Fruit fly (Drosophila melanogaster) whole organism, embryonic: ENCODE data around the gene gry.

Experiments used
- Bteb2 ChIP-seq: fragments of 200-800 bp; sonication (Bioruptor generic); optimal IDR thresholded peaks from 2 replicates; lab custom pipeline; 2016; ENCODE audit warnings: missing biosample characterization, missing genetic modification characterization
- CG10431 ChIP-seq: fragments of 200-800 bp; sonication (Bioruptor generic); optimal IDR thresholded peaks from 3 replicates; lab custom pipeline; 2018; ENCODE audit warnings: missing biosample characterization, mild to moderate bottlenecking, missing genetic modification characterization
- CG11456 ChIP-seq: fragments of 200-800 bp; sonication (Bioruptor generic); IDR thresholded peaks from 3 replicates; pipeline ENCODE4 v1.3.6; 2022; ENCODE audit warnings: missing biosample characterization, missing genetic modification characterization
- CG12155 ChIP-seq: fragments of 200-800 bp; sonication (Bioruptor generic); optimal IDR thresholded peaks from 3 replicates; lab custom pipeline; 2016; ENCODE audit warnings: missing biosample characterization, missing genetic modification characterization
- CG13775 ChIP-seq: fragments of 200-800 bp; sonication (Bioruptor generic); optimal IDR thresholded peaks from 3 replicates; lab custom pipeline; 2017; ENCODE audit warnings: missing biosample characterization, mild to moderate bottlenecking, missing genetic modification characterization
- CG14710 ChIP-seq: fragments of 200-800 bp; sonication (Bioruptor generic); optimal IDR thresholded peaks from 3 replicates; lab custom pipeline; 2019; ENCODE audit warnings: missing biosample characterization, mild to moderate bottlenecking, missing genetic modification characterization, moderate library complexity
- CG17361 ChIP-seq: fragments of 200-800 bp; sonication (Bioruptor generic); IDR thresholded peaks from 3 replicates; pipeline ENCODE4 v1.3.6; 2022; ENCODE audit warnings: missing biosample characterization, missing genetic modification characterization
- CG17385 ChIP-seq: fragments of 200-800 bp; sonication (Bioruptor generic); optimal IDR thresholded peaks from 3 replicates; lab custom pipeline; 2018; ENCODE audit warnings: missing biosample characterization, mild to moderate bottlenecking, missing genetic modification characterization
- CG2116 ChIP-seq: fragments of 200-800 bp; sonication (Bioruptor generic); optimal IDR thresholded peaks from 3 replicates; lab custom pipeline; 2018; ENCODE audit warnings: missing biosample characterization, mild to moderate bottlenecking, missing genetic modification characterization
- CG31365 ChIP-seq: fragments of 200-800 bp; sonication (Bioruptor generic); optimal IDR thresholded peaks from 2 replicates; lab custom pipeline; 2018; ENCODE audit warnings: missing biosample characterization, mild to moderate bottlenecking, missing genetic modification characterization
- CG31388 ChIP-seq: fragments of 200-800 bp; sonication (Bioruptor generic); optimal IDR thresholded peaks from 2 replicates; lab custom pipeline; 2016; ENCODE audit warnings: missing biosample characterization, missing genetic modification characterization
- CG3847 ChIP-seq: fragments of 200-800 bp; sonication (Bioruptor generic); IDR thresholded peaks from 2 replicates; pipeline ENCODE4 v1.3.6; 2022; ENCODE audit warnings: missing biosample characterization, missing genetic modification characterization
- CG4730 ChIP-seq: fragments of 200-800 bp; sonication (Bioruptor generic); IDR thresholded peaks from 2 replicates; pipeline ENCODE4 v1.3.6; 2022; ENCODE audit warnings: missing biosample characterization, missing genetic modification characterization
- CG6689 ChIP-seq: fragments of 200-800 bp; sonication (Bioruptor generic); IDR thresholded peaks from 2 replicates; pipeline ENCODE4 v1.3.6; 2022; ENCODE audit warnings: missing biosample characterization, missing genetic modification characterization
- CG6813 ChIP-seq: fragments of 200-800 bp; sonication (Bioruptor generic); optimal IDR thresholded peaks from 2 replicates; lab custom pipeline; 2017; ENCODE audit warnings: missing biosample characterization, missing genetic modification characterization, mild to moderate bottlenecking, moderate library complexity, missing genetic modification reagents
- CG7271 ChIP-seq: fragments of 200-800 bp; sonication (Bioruptor generic); optimal IDR thresholded peaks from 2 replicates; lab custom pipeline; 2018; ENCODE audit warnings: missing biosample characterization, mild to moderate bottlenecking, missing genetic modification characterization, moderate library complexity
- CG7786 ChIP-seq: fragments of 200-800 bp; sonication (Bioruptor generic); optimal IDR thresholded peaks from 2 replicates; lab custom pipeline; 2016; ENCODE audit warnings: missing biosample characterization, missing genetic modification characterization
- CG7928 ChIP-seq: fragments of 200-800 bp; sonication (Bioruptor generic); optimal IDR thresholded peaks from 2 replicates; lab custom pipeline; 2017; ENCODE audit warnings: missing biosample characterization, mild to moderate bottlenecking, missing genetic modification characterization
- CG9797 ChIP-seq: fragments of 200-800 bp; sonication (Bioruptor generic); optimal IDR thresholded peaks from 3 replicates; lab custom pipeline; 2018; ENCODE audit warnings: missing biosample characterization, mild to moderate bottlenecking, missing genetic modification characterization
- Dp ChIP-seq: fragments of 200-800 bp; sonication (Bioruptor generic); optimal IDR thresholded peaks from 2 replicates; lab custom pipeline; 2018; ENCODE audit warnings: missing biosample characterization, mild to moderate bottlenecking, missing genetic modification characterization, moderate library complexity
- E2f2 ChIP-seq: fragments of 200-800 bp; sonication (Bioruptor generic); IDR thresholded peaks from 2 replicates; pipeline ENCODE4 v1.3.6; 2022; ENCODE audit warnings: missing biosample characterization, missing genetic modification characterization
- Fer2 ChIP-seq: fragments of 200-800 bp; sonication (Bioruptor generic); optimal IDR thresholded peaks from 2 replicates; lab custom pipeline; 2018; ENCODE audit warnings: missing biosample characterization, mild to moderate bottlenecking, missing genetic modification characterization, moderate library complexity
- Gug ChIP-seq: fragments of 200-800 bp; sonication (Bioruptor generic); IDR thresholded peaks from 4 replicates; pipeline ENCODE4 v1.3.6; 2022; ENCODE audit warnings: missing biosample characterization, missing genetic modification characterization
- Hsf ChIP-seq: fragments of 200-800 bp; sonication (Bioruptor generic); optimal IDR thresholded peaks from 3 replicates; lab custom pipeline; 2016; ENCODE audit warnings: missing biosample characterization, missing genetic modification characterization
- MBD-R2 ChIP-seq: fragments of 200-800 bp; sonication (Bioruptor generic); IDR thresholded peaks from 2 replicates; pipeline ENCODE4 v1.3.6; 2022; ENCODE audit warnings: missing biosample characterization, missing genetic modification characterization
- Med ChIP-seq: fragments of 200-800 bp; sonication (Bioruptor generic); peaks from one replicate; lab custom pipeline; 2016; ENCODE audit warnings: missing biosample characterization, missing genetic modification characterization, mild to moderate bottlenecking, inconsistent platforms, moderate library complexity
- Meics ChIP-seq: fragments of 200-800 bp; sonication (Bioruptor generic); optimal IDR thresholded peaks from 2 replicates; lab custom pipeline; 2017; ENCODE audit warnings: missing biosample characterization, mild to moderate bottlenecking, missing genetic modification characterization
- Myb ChIP-seq: fragments of 200-800 bp; sonication (Bioruptor generic); optimal IDR thresholded peaks from 2 replicates; lab custom pipeline; 2016; ENCODE audit warnings: missing biosample characterization, missing genetic modification characterization
- NC2α ChIP-seq: fragments of 200-800 bp; sonication (Bioruptor generic); optimal IDR thresholded peaks from 2 replicates; lab custom pipeline; 2016; ENCODE audit warnings: missing biosample characterization, missing genetic modification characterization
- NfI ChIP-seq: fragments of 200-800 bp; sonication (Bioruptor generic); optimal IDR thresholded peaks from 3 replicates; lab custom pipeline; 2018; ENCODE audit warnings: missing biosample characterization, mild to moderate bottlenecking, missing genetic modification characterization, moderate library complexity
- YL-1 ChIP-seq: fragments of 200-800 bp; sonication (Bioruptor generic); optimal IDR thresholded peaks from 3 replicates; lab custom pipeline; 2017; ENCODE audit warnings: missing biosample characterization, mild to moderate bottlenecking, missing genetic modification characterization
- ac ChIP-seq: fragments of 200-800 bp; sonication (Bioruptor generic); optimal IDR thresholded peaks from 3 replicates; lab custom pipeline; 2017; ENCODE audit warnings: missing biosample characterization, mild to moderate bottlenecking, missing genetic modification characterization
- al ChIP-seq: fragments of 200-800 bp; sonication (Bioruptor generic); IDR thresholded peaks from 2 replicates; pipeline ENCODE4 v1.3.6; 2022; ENCODE audit warnings: missing biosample characterization, missing genetic modification characterization
- bowl ChIP-seq: fragments of 200-800 bp; sonication (Bioruptor generic); IDR thresholded peaks from 2 replicates; pipeline ENCODE4 v1.3.6; 2022; ENCODE audit warnings: missing biosample characterization, missing genetic modification characterization
- chm ChIP-seq: fragments of 200-800 bp; sonication (Bioruptor generic); IDR thresholded peaks from 2 replicates; pipeline ENCODE4 v1.3.6; 2022; ENCODE audit warnings: missing biosample characterization, missing genetic modification characterization
- croc ChIP-seq: fragments of 200-800 bp; sonication (Bioruptor generic); conservative IDR thresholded peaks from 3 replicates; pipeline ENCODE4 v1.3.6; 2022; ENCODE audit warnings: missing biosample characterization, missing genetic modification characterization
- crol ChIP-seq: fragments of 200-800 bp; sonication (Bioruptor generic); IDR thresholded peaks from 2 replicates; pipeline ENCODE4 v1.3.6; 2022; ENCODE audit warnings: missing biosample characterization, missing genetic modification characterization
- fd96Cb ChIP-seq: fragments of 200-800 bp; sonication (Bioruptor generic); optimal IDR thresholded peaks from 2 replicates; lab custom pipeline; 2018; ENCODE audit warnings: missing biosample characterization, mild to moderate bottlenecking, missing genetic modification characterization, moderate library complexity
- fru ChIP-seq: fragments of >200 bp; optimal IDR thresholded peaks from 2 replicates; lab custom pipeline; 2017
- gfzf ChIP-seq: fragments of 200-800 bp; sonication (Bioruptor generic); optimal IDR thresholded peaks from 2 replicates; lab custom pipeline; 2016; ENCODE audit warnings: missing biosample characterization, mild to moderate bottlenecking, missing genetic modification characterization, moderate library complexity
- jumu ChIP-seq: fragments of 200-800 bp; sonication (Bioruptor generic); optimal IDR thresholded peaks from 3 replicates; lab custom pipeline; 2016; ENCODE audit warnings: missing biosample characterization, missing genetic modification characterization
- ken ChIP-seq: fragments of 200-800 bp; sonication (Bioruptor generic); IDR thresholded peaks from 3 replicates; pipeline ENCODE4 v1.3.6; 2022; ENCODE audit warnings: missing biosample characterization, missing genetic modification characterization
- lov ChIP-seq, 2 experiments: fragments of 200-800 bp in 1 of 2; fragments of >200 bp in 1 of 2; sonication (Bioruptor generic) in 1 of 2; IDR thresholded peaks in 1 of 2; optimal IDR thresholded peaks in 1 of 2; 2 replicates in 1 of 2; 3 replicates in 1 of 2; pipeline versions ENCODE4 v1.3.6 to Lab custom; 2017 to 2022; ENCODE audit warnings: missing biosample characterization in 1 of 2, missing genetic modification characterization in 1 of 2
- p53 ChIP-seq: fragments of 200-800 bp; sonication (Bioruptor generic); optimal IDR thresholded peaks from 2 replicates; lab custom pipeline; 2016; ENCODE audit warnings: missing biosample characterization, missing genetic modification characterization
- phol ChIP-seq: fragments of 200-800 bp; sonication (Bioruptor generic); optimal IDR thresholded peaks from 3 replicates; lab custom pipeline; 2018; ENCODE audit warnings: missing biosample characterization, mild to moderate bottlenecking, missing genetic modification characterization, moderate library complexity
- pum ChIP-seq: fragments of 200-800 bp; sonication (Bioruptor generic); optimal IDR thresholded peaks from 2 replicates; lab custom pipeline; 2016; ENCODE audit warnings: missing biosample characterization, missing genetic modification characterization
- sc ChIP-seq, 3 experiments: fragments of >200 bp in 2 of 3; fragments of 200-800 bp in 1 of 3; sonication (Bioruptor generic) in 1 of 3; optimal IDR thresholded peaks; 2 replicates in 2 of 3; 3 replicates in 1 of 3; lab custom pipeline; 2017; ENCODE audit warnings: mild to moderate bottlenecking in 1 of 3, missing biosample characterization in 1 of 3, missing genetic modification characterization in 1 of 3, missing genetic modification reagents in 1 of 3
- shn ChIP-seq: fragments of 200-800 bp; sonication (Bioruptor generic); optimal IDR thresholded peaks from 3 replicates; lab custom pipeline; 2016; ENCODE audit warnings: missing biosample characterization, missing genetic modification characterization
- sima ChIP-seq: fragments of 200-800 bp; sonication (Bioruptor generic); optimal IDR thresholded peaks from 2 replicates; lab custom pipeline; 2016; ENCODE audit warnings: missing biosample characterization, missing genetic modification characterization
- sna ChIP-seq: fragments of 200-800 bp; sonication (Bioruptor generic); IDR thresholded peaks from 2 replicates; pipeline ENCODE4 v1.3.6; 2022; ENCODE audit warnings: missing biosample characterization, missing genetic modification characterization; ENCODE audit not compliant: partially characterized antibody
- zen2 ChIP-seq: fragments of 200-800 bp; sonication (Bioruptor generic); IDR thresholded peaks from 3 replicates; pipeline ENCODE4 v1.3.6; 2022; ENCODE audit warnings: missing biosample characterization, missing genetic modification characterization; ENCODE audit not compliant: partially characterized antibody

The gry gene

DNA sequence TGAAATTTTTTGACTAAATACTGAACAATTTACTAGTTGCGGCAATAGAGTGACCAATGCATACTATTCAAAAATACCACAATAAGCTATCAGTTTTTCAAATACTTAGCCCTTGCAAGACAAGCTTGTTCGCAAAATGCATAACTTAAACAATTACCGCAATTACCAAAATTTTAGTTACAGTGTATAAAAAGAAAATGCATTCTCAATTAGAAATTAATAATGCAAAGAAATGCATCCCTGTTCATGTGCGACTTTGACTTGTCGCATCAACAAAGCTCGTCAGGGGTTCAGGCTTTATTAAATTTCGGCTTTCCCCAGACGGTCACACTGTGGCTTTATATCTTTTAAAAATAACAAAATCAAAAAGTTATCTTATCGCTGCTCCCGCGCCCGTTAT lies 20.0 kb downstream of the gry start, which contains the start of the genes hob and nSMase (continued):
- no peak for TF ChIP-seq CG31388 (GFP tag; lab: Kevin White, UChicago)
- no peak for TF ChIP-seq crol (GFP tag; lab: Robert Waterston, UW)
- no peak for TF ChIP-seq ken (GFP tag; lab: Robert Waterston, UW)
- TF ChIP-seq CG11456, result no peak
- TF ChIP-seq sna, result no peak
- no peak for TF ChIP-seq CG17361 (GFP tag; lab: Robert Waterston, UW)
- peak; percentile 71 for TF ChIP-seq YL-1 (GFP tag; lab: Kevin White, UChicago)
- TF ChIP-seq shn (GFP tag; lab: Kevin White, UChicago), result no peak
- TF ChIP-seq CG7271 (tag; lab: Kevin White, UChicago), result no peak
- peak; percentile 55 for TF ChIP-seq phol
- no peak for TF ChIP-seq zen2 (GFP tag; lab: Robert Waterston, UW)
- no peak for TF ChIP-seq p53 (GFP tag; lab: Kevin White, UChicago)
- TF ChIP-seq CG9797 (GFP tag; lab: Kevin White, UChicago), result peak; percentile 83
- TF ChIP-seq croc (GFP tag; lab: Robert Waterston, UW), result no peak
- TF ChIP-seq CG17385 (GFP tag; lab: Kevin White, UChicago), result no peak
- TF ChIP-seq CG14710 (tag; lab: Kevin White, UChicago), result peak; percentile 61
- TF ChIP-seq CG13775 (GFP tag; lab: Kevin White, UChicago), result peak; percentile 22
- no peak for TF ChIP-seq CG6813
- no peak for TF ChIP-seq lov (optimal IDR thresholded peaks at IDR 0.05; lab: Kevin White, UChicago)
- no peak for TF ChIP-seq lov (GFP tag; IDR thresholded peaks at IDR 0.05; lab: Robert Waterston, UW)
- peak; percentile 31; the same call in 1 of the 2 replicates for TF ChIP-seq CG3847
- TF ChIP-seq NfI, result no peak
- TF ChIP-seq fd96Cb, result no peak
- peak; percentile 69 for TF ChIP-seq Dp (GFP tag; lab: Kevin White, UChicago)
- TF ChIP-seq CG2116, result peak; percentile 97
- peak; percentile 61; the same call in 1 of the 2 replicates for TF ChIP-seq E2f2 (GFP tag; lab: Robert Waterston, UW)
- no peak for TF ChIP-seq Fer2 (tag; lab: Kevin White, UChicago)
- peak; percentile 95 for TF ChIP-seq gfzf
- no peak for TF ChIP-seq CG6689 (GFP tag; lab: Robert Waterston, UW)
- peak; percentile 73 for TF ChIP-seq Myb (GFP tag; lab: Kevin White, UChicago)
- no peak for TF ChIP-seq Bteb2
- no peak for TF ChIP-seq CG31365
- TF ChIP-seq chm, result no peak
- no peak for TF ChIP-seq fru
- peak; percentile 76 for TF ChIP-seq Med (GFP tag; lab: Kevin White, UChicago)
- TF ChIP-seq ac (GFP tag; lab: Kevin White, UChicago), result no peak
- TF ChIP-seq al (GFP tag; lab: Robert Waterston, UW), result no peak
- TF ChIP-seq MBD-R2 (GFP tag; lab: Robert Waterston, UW), result peak; percentile 69
- peak; percentile 86 for TF ChIP-seq CG7928
- TF ChIP-seq bowl (GFP tag; lab: Robert Waterston, UW), result no peak
- no peak for TF ChIP-seq CG12155
- no peak for TF ChIP-seq CG4730 (GFP tag; lab: Robert Waterston, UW)
- no peak for TF ChIP-seq NC2α
- TF ChIP-seq CG10431 (GFP tag; lab: Kevin White, UChicago), result no peak
- TF ChIP-seq Hsf (GFP tag; lab: Kevin White, UChicago), result peak; percentile 28
- TF ChIP-seq jumu (GFP tag; lab: Kevin White, UChicago), result no peak
- no peak for TF ChIP-seq Gug (GFP tag; lab: Robert Waterston, UW)
- TF ChIP-seq sima (GFP tag; lab: Kevin White, UChicago), result no peak
- no peak for TF ChIP-seq CG7786
- TF ChIP-seq sc (optimal IDR thresholded peaks at IDR 0.05; lab: Kevin White, UChicago), result no peak
- TF ChIP-seq sc (GFP tag; optimal IDR thresholded peaks at IDR 0.05; lab: Kevin White, UChicago), result no peak
- no peak for TF ChIP-seq pum (GFP tag; lab: Kevin White, UChicago)
- TF ChIP-seq Meics (GFP tag; lab: Kevin White, UChicago), result no peak
